Worm (Caenorhabditis elegans) whole organism, L2 larva: ENCODE data around the gene catp-2.
A peak's percentile ranks its signal among the peaks of the same experiment; 100 is the strongest.
"Not testable (repeated sequence)": the region's sequence is repeated elsewhere in the genome, so short reads cannot be mapped to it uniquely, and the experiment has no call there.

ENCODE experiments used
- C34F6.9 ChIP-seq: fragments of 150-350 bp; optimal IDR thresholded peaks from 2 replicates; lab custom pipeline; 2014; ENCODE audit warnings: missing biosample characterization, missing genetic modification characterization
- R02D3.7 ChIP-seq: fragments of 150-350 bp; optimal IDR thresholded peaks from 2 replicates; lab custom pipeline; 2014; ENCODE audit warnings: missing biosample characterization, missing genetic modification characterization
- Y55F3AM.14 ChIP-seq: fragments of 200-800 bp; sonication (Bioruptor generic); optimal IDR thresholded peaks from 2 replicates; lab custom pipeline; 2018; ENCODE audit warnings: mild to moderate bottlenecking, missing genetic modification characterization, missing compliant biosample characterization
- alr-1 ChIP-seq: fragments of 150-350 bp; optimal IDR thresholded peaks from 2 replicates; lab custom pipeline; 2014; ENCODE audit warnings: missing biosample characterization, missing genetic modification characterization
- aly-2 ChIP-seq: fragments of 150-350 bp; optimal IDR thresholded peaks from 2 replicates; lab custom pipeline; 2014; ENCODE audit warnings: missing biosample characterization, missing genetic modification characterization
- ama-1 ChIP-seq: fragments of 150-350 bp; optimal IDR thresholded peaks from 2 replicates; lab custom pipeline; 2018; ENCODE audit warnings: inconsistent platforms
- blmp-1 ChIP-seq: sonication (generic microtip); optimal IDR thresholded peaks from 2 replicates; lab custom pipeline; 2017; ENCODE audit warnings: missing genetic modification characterization, mild to moderate bottlenecking, missing compliant biosample characterization, antibody characterized with exemption, moderate library complexity; ENCODE audit not compliant: insufficient read depth
- ceh-16 ChIP-seq: fragments of 150-350 bp; optimal IDR thresholded peaks from 2 replicates; lab custom pipeline; 2014; ENCODE audit warnings: missing biosample characterization, missing genetic modification characterization
- ceh-82 ChIP-seq: fragments of 150-350 bp; optimal IDR thresholded peaks from 2 replicates; lab custom pipeline; 2014; ENCODE audit warnings: missing biosample characterization, missing genetic modification characterization
- crh-2 ChIP-seq: sonication (generic microtip); optimal IDR thresholded peaks from 2 replicates; lab custom pipeline; 2017; ENCODE audit warnings: missing biosample characterization, missing genetic modification characterization
- dmd-4 ChIP-seq: sonication (generic microtip); optimal IDR thresholded peaks from 2 replicates; lab custom pipeline; 2017; ENCODE audit warnings: missing biosample characterization, missing genetic modification characterization
- egl-27 ChIP-seq: sonication (generic microtip); optimal IDR thresholded peaks from 3 replicates; lab custom pipeline; 2017; ENCODE audit warnings: missing biosample characterization, missing genetic modification reagents, missing genetic modification characterization
- elt-1 ChIP-seq: fragments of 150-350 bp; optimal IDR thresholded peaks from 2 replicates; lab custom pipeline; 2014; ENCODE audit warnings: missing biosample characterization, missing genetic modification characterization
- elt-3 ChIP-seq: sonication (generic microtip); optimal IDR thresholded peaks from 2 replicates; lab custom pipeline; 2017; ENCODE audit warnings: missing biosample characterization, missing genetic modification characterization
- fos-1 ChIP-seq: fragments of 150-350 bp; optimal IDR thresholded peaks from 2 replicates; lab custom pipeline; 2014; ENCODE audit warnings: missing biosample characterization, missing genetic modification characterization
- gmeb-1 ChIP-seq: fragments of 150-350 bp; optimal IDR thresholded peaks from 2 replicates; lab custom pipeline; 2014; ENCODE audit warnings: missing biosample characterization, missing genetic modification characterization
- lin-13 ChIP-seq: fragments of 150-350 bp; optimal IDR thresholded peaks from 2 replicates; lab custom pipeline; 2014; ENCODE audit warnings: missing biosample characterization, missing genetic modification reagents, missing genetic modification characterization
- lin-39 ChIP-seq: fragments of 150-350 bp; optimal IDR thresholded peaks from 2 replicates; lab custom pipeline; 2014; ENCODE audit warnings: missing biosample characterization, missing genetic modification reagents, missing genetic modification characterization
- mab-5 ChIP-seq: fragments of 150-350 bp; optimal IDR thresholded peaks from 2 replicates; lab custom pipeline; 2014; ENCODE audit warnings: missing biosample characterization, missing genetic modification characterization
- mbf-1 ChIP-seq: sonication (generic microtip); optimal IDR thresholded peaks from 2 replicates; lab custom pipeline; 2017; ENCODE audit warnings: missing biosample characterization, missing genetic modification characterization
- nhr-10 ChIP-seq: sonication (generic microtip); optimal IDR thresholded peaks from 2 replicates; lab custom pipeline; 2017; ENCODE audit warnings: missing biosample characterization, missing genetic modification characterization
- nhr-11 ChIP-seq: fragments of 150-350 bp; optimal IDR thresholded peaks from 2 replicates; lab custom pipeline; 2014; ENCODE audit warnings: missing biosample characterization, missing genetic modification characterization
- nhr-12 ChIP-seq: fragments of 150-350 bp; optimal IDR thresholded peaks from 2 replicates; lab custom pipeline; 2014; ENCODE audit warnings: missing biosample characterization, missing genetic modification characterization
- nhr-21 ChIP-seq: fragments of 150-350 bp; optimal IDR thresholded peaks from 2 replicates; lab custom pipeline; 2014; ENCODE audit warnings: missing biosample characterization, missing genetic modification characterization
- nhr-25 ChIP-seq: fragments of 150-350 bp; sonication (generic microtip); optimal IDR thresholded peaks from 3 replicates; lab custom pipeline; 2014; ENCODE audit warnings: missing biosample characterization, missing genetic modification characterization
- nhr-6 ChIP-seq: fragments of 150-350 bp; optimal IDR thresholded peaks from 2 replicates; lab custom pipeline; 2014; ENCODE audit warnings: missing biosample characterization, missing genetic modification characterization
- nhr-77 ChIP-seq: fragments of 150-350 bp; optimal IDR thresholded peaks from 2 replicates; lab custom pipeline; 2014; ENCODE audit warnings: missing biosample characterization, missing genetic modification characterization
- peb-1 ChIP-seq: fragments of 150-350 bp; optimal IDR thresholded peaks from 2 replicates; lab custom pipeline; 2014; ENCODE audit warnings: missing biosample characterization, missing genetic modification characterization
- sem-4 ChIP-seq: fragments of 150-350 bp; optimal IDR thresholded peaks from 2 replicates; lab custom pipeline; 2014; ENCODE audit warnings: missing biosample characterization, missing genetic modification reagents, missing genetic modification characterization
- skn-1 ChIP-seq: sonication (generic microtip); optimal IDR thresholded peaks from 2 replicates; lab custom pipeline; 2017; ENCODE audit warnings: missing biosample characterization, missing genetic modification characterization
- sma-3 ChIP-seq: sonication (generic microtip); optimal IDR thresholded peaks from 2 replicates; lab custom pipeline; 2016; ENCODE audit warnings: missing genetic modification reagents, missing genetic modification characterization, missing compliant biosample characterization
- sma-9 ChIP-seq, 2 experiments: fragments of 150-350 bp in 1 of 2; sonication (generic microtip) in 1 of 2; optimal IDR thresholded peaks; 2 replicates each; lab custom pipeline; 2014 to 2016; ENCODE audit warnings: missing genetic modification characterization in 2 of 2, mild to moderate bottlenecking in 1 of 2, missing biosample characterization in 1 of 2, missing compliant biosample characterization in 1 of 2, missing genetic modification reagents in 1 of 2, moderate library complexity in 1 of 2
- unc-39 ChIP-seq: fragments of 150-350 bp; optimal IDR thresholded peaks from 2 replicates; lab custom pipeline; 2014; ENCODE audit warnings: missing biosample characterization, missing genetic modification characterization
- unc-55 ChIP-seq: fragments of 150-350 bp; sonication (generic microtip); optimal IDR thresholded peaks from 3 replicates; lab custom pipeline; 2014; ENCODE audit warnings: missing biosample characterization, missing genetic modification reagents, missing genetic modification characterization
- unc-62 ChIP-seq: fragments of 150-350 bp; optimal IDR thresholded peaks from 2 replicates; lab custom pipeline; 2014; ENCODE audit warnings: missing biosample characterization, missing genetic modification reagents, missing genetic modification characterization
- zag-1 ChIP-seq: fragments of 150-350 bp; optimal IDR thresholded peaks from 2 replicates; lab custom pipeline; 2014; ENCODE audit warnings: missing biosample characterization, missing genetic modification characterization
- ztf-1 ChIP-seq: fragments of 200-800 bp; sonication (Bioruptor generic); conservative IDR thresholded peaks from 2 replicates; pipeline ENCODE4 v1.3.6; 2022; ENCODE audit warnings: missing genetic modification characterization, missing compliant biosample characterization
- ztf-11 ChIP-seq: sonication (generic microtip); optimal IDR thresholded peaks from 2 replicates; lab custom pipeline; 2017; ENCODE audit warnings: missing biosample characterization, missing genetic modification characterization
- ztf-4 ChIP-seq: fragments of 150-350 bp; optimal IDR thresholded peaks from 2 replicates; lab custom pipeline; 2014; ENCODE audit warnings: missing biosample characterization, missing genetic modification characterization

catp-2 gene

ce11 chrV:4890781-4891180 lies 43.7 kb upstream of the catp-2 start:
- no peak for TF ChIP-seq sem-4 (tag; lab: Kevin White, UChicago)
- no peak for TF ChIP-seq C34F6.9
- no peak for TF ChIP-seq dmd-4 (tag; lab: Kevin White, UChicago)
- TF ChIP-seq zag-1 (tag; lab: Kevin White, UChicago), result no peak
- no peak for TF ChIP-seq elt-3 (tag; lab: Kevin White, UChicago)
- no peak for TF ChIP-seq ceh-16
- TF ChIP-seq nhr-21 (tag; lab: Kevin White, UChicago), result no peak
- TF ChIP-seq ztf-1, result no peak
- TF ChIP-seq nhr-25, result no peak
- no peak for TF ChIP-seq alr-1
- TF ChIP-seq nhr-12 (tag; lab: Kevin White, UChicago), result no peak
- TF ChIP-seq R02D3.7, result no peak
- TF ChIP-seq mab-5 (tag; lab: Kevin White, UChicago), result no peak
- no peak for TF ChIP-seq ceh-82 (tag; lab: Kevin White, UChicago)
- TF ChIP-seq ztf-4, result no peak
- no peak for TF ChIP-seq gmeb-1 (tag; lab: Kevin White, UChicago)

ce11 chrV:4891305-4891704 lies 43.2 kb upstream of the catp-2 start:
- TF ChIP-seq nhr-12 (tag; lab: Kevin White, UChicago) (no peak), nhr-11 (tag; lab: Kevin White, UChicago) (no peak), aly-2 (tag; lab: Kevin White, UChicago) (no peak), skn-1 (tag; lab: Kevin White, UChicago) (no peak), egl-27 (tag; lab: Kevin White, UChicago) (no peak), C34F6.9 (no peak), mab-5 (tag; lab: Kevin White, UChicago) (no peak), lin-39 (no peak), ztf-11 (tag; lab: Kevin White, UChicago) (no peak), R02D3.7 (no peak), blmp-1 (tag; lab: Kevin White, UChicago) (no peak), nhr-6 (no peak), elt-3 (tag; lab: Kevin White, UChicago) (no peak), unc-39 (tag; lab: Kevin White, UChicago) (no peak), peb-1 (tag; lab: Kevin White, UChicago) (no peak)
- TF ChIP-seq, all 48 proteins: peak for 0

DNA sequence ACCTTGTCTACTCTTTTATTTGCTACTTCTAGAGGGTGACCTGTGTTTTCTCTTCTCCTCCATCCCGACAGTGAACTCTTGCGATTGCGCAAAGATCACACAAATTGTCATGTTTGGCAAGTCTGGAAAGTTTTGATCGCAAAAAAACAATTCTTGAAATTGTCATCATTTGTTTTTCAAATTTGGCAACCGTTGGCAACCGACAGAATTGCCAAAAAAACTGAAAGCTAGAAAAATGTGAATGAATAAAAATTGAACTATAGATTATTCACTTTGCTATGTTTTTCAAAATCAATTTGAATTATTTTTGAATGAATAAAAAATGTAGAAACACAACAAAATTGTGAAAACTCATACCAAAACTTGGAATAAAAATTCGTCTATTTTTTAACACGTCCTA lies 39.5 kb upstream of the catp-2 start, which contains the start of gene ugt-11:
Gene ugt-11, minus strand, starts transcription at position 101 of the 400 bp plus-strand sequence.
- TF ChIP-seq sma-3 (no peak), ama-1 (lab: Kevin White, UChicago) (no peak), unc-62 (no peak), C34F6.9 (no peak)
- TF ChIP-seq, all 48 proteins: peak for 0

- TF ChIP-seq nhr-25 (peak; percentile 64), nhr-11 (tag; lab: Kevin White, UChicago) (no peak), Y55F3AM.14 (no peak), C34F6.9 (no peak), ztf-4 (no peak), dmd-4 (tag; lab: Kevin White, UChicago) (no peak), sem-4 (tag; lab: Kevin White, UChicago) (no peak), sma-9 (GFP tag; optimal IDR thresholded peaks at IDR 0.05; lab: Kevin White, UChicago) (peak; percentile 84), sma-9 (tag; optimal IDR thresholded peaks at IDR 0.05; lab: Kevin White, UChicago) (no peak), peb-1 (tag; lab: Kevin White, UChicago) (no peak), sma-3 (peak; percentile 51), nhr-10 (tag; lab: Kevin White, UChicago) (no peak)
These were observed 38.8 kb upstream of the catp-2 start, which contains the start of gene ugt-9 for ce11 chrV:4895744-4896143. TSS of gene ugt-9 (plus strand) at chrV:4896048.

- TF ChIP-seq unc-55; fos-1; zag-1 (tag; lab: Kevin White, UChicago): not testable (repeated sequence)
These were observed 34.5 kb upstream of the catp-2 start, which contains the start of gene ugt-10 for ce11 chrV:4900020-4900419. TSS of gene ugt-10 (minus strand) at chrV:4900120.

DNA sequence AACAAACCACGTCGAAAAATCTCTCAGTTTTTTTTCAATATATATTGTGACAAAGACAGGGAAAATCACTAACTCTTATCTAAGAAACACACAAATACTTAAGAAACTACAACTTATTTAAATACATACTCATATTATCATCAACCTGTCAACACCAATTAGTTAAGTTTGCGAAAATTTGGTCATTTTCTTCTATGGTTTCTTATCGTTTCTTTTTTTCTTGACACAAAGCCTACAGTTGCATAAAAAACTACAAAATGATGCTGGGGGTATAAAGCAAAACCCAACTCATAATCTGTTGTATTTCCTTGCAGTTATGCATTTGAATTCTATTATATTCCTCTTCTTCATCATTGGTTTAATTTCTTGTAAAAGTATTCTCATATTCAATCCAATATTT lies 33.4 kb upstream of the catp-2 start, which contains the start of gene ugt-67:
Gene ugt-67, plus strand, starts transcription at position 301 of the 400 bp plus-strand sequence.
- no peak for TF ChIP-seq mbf-1 (tag; lab: Kevin White, UChicago)
- no peak for TF ChIP-seq nhr-77 (tag; lab: Kevin White, UChicago)
- TF ChIP-seq crh-2 (tag; lab: Kevin White, UChicago), result no peak
- no peak for TF ChIP-seq skn-1 (tag; lab: Kevin White, UChicago)
- no peak for TF ChIP-seq sma-3
- TF ChIP-seq nhr-21 (tag; lab: Kevin White, UChicago), result no peak
- TF ChIP-seq nhr-11 (tag; lab: Kevin White, UChicago), result no peak
- no peak for TF ChIP-seq gmeb-1 (tag; lab: Kevin White, UChicago)
- TF ChIP-seq ceh-16, result no peak
- no peak for TF ChIP-seq lin-13 (GFP tag; lab: Kevin White, UChicago)
- no peak for TF ChIP-seq elt-1 (tag; lab: Kevin White, UChicago)
- TF ChIP-seq R02D3.7, result no peak
- no peak for TF ChIP-seq zag-1 (tag; lab: Kevin White, UChicago)
- TF ChIP-seq nhr-10 (tag; lab: Kevin White, UChicago), result no peak
- TF ChIP-seq blmp-1 (tag; lab: Kevin White, UChicago), result no peak
- no peak for TF ChIP-seq sma-9 (GFP tag; optimal IDR thresholded peaks at IDR 0.05; lab: Kevin White, UChicago)
- TF ChIP-seq sma-9 (tag; optimal IDR thresholded peaks at IDR 0.05; lab: Kevin White, UChicago), result no peak
